Fruit fly (Drosophila melanogaster) whole organism, embryonic: ENCODE data around the gene CG33281.
A peak's percentile ranks its signal among the peaks of the same experiment; 100 is the strongest.

Source experiments
- BEAF-32 ChIP-seq: fragments of 200-800 bp; sonication (Bioruptor generic); optimal IDR thresholded peaks from 3 replicates; lab custom pipeline; 2017; ENCODE audit warnings: missing biosample characterization, missing genetic modification characterization, mild to moderate bottlenecking, moderate library complexity, missing genetic modification reagents
- CG11085 ChIP-seq: fragments of 200-800 bp; sonication (Bioruptor generic); IDR thresholded peaks from 2 replicates; pipeline ENCODE4 v1.3.6; 2022; ENCODE audit warnings: missing biosample characterization, missing genetic modification characterization
- CG11398 ChIP-seq: fragments of 200-800 bp; sonication (Bioruptor generic); optimal IDR thresholded peaks from 2 replicates; lab custom pipeline; 2016; ENCODE audit warnings: missing biosample characterization, missing genetic modification characterization
- CG12071 ChIP-seq: fragments of 200-800 bp; sonication (Bioruptor generic); optimal IDR thresholded peaks from 3 replicates; lab custom pipeline; 2018; ENCODE audit warnings: missing biosample characterization, mild to moderate bottlenecking, missing genetic modification characterization
- CG12104 ChIP-seq: fragments of 200-800 bp; sonication (Bioruptor generic); optimal IDR thresholded peaks from 3 replicates; lab custom pipeline; 2016; ENCODE audit warnings: missing biosample characterization, missing genetic modification characterization
- CG13624 ChIP-seq: fragments of 200-800 bp; sonication (Bioruptor generic); optimal IDR thresholded peaks from 2 replicates; lab custom pipeline; 2016; ENCODE audit warnings: missing biosample characterization, missing genetic modification characterization
- CG13894 ChIP-seq: fragments of 200-800 bp; sonication (Bioruptor generic); optimal IDR thresholded peaks from 3 replicates; lab custom pipeline; 2018; ENCODE audit warnings: missing biosample characterization, mild to moderate bottlenecking, missing genetic modification characterization, moderate library complexity
- CG14050 ChIP-seq: fragments of 200-800 bp; sonication (Bioruptor generic); IDR thresholded peaks from 3 replicates; pipeline ENCODE4 v1.3.6; 2022; ENCODE audit warnings: missing biosample characterization, missing genetic modification characterization
- CG1529 ChIP-seq: fragments of 200-800 bp; sonication (Bioruptor generic); optimal IDR thresholded peaks from 3 replicates; lab custom pipeline; 2018; ENCODE audit warnings: missing biosample characterization, missing genetic modification characterization
- CG1792 ChIP-seq: fragments of 200-800 bp; sonication (Bioruptor generic); optimal IDR thresholded peaks from 2 replicates; lab custom pipeline; 2016; ENCODE audit warnings: missing biosample characterization, missing genetic modification characterization
- CG1832 ChIP-seq: fragments of 200-800 bp; sonication (Bioruptor generic); optimal IDR thresholded peaks from 2 replicates; lab custom pipeline; 2017; ENCODE audit warnings: missing biosample characterization, mild to moderate bottlenecking, missing genetic modification characterization, inconsistent platforms
- CG31224 ChIP-seq: fragments of 200-800 bp; sonication (Bioruptor generic); IDR thresholded peaks from 2 replicates; pipeline ENCODE4 v1.3.6; 2022; ENCODE audit warnings: missing biosample characterization, missing genetic modification characterization
- CG31388 ChIP-seq: fragments of 200-800 bp; sonication (Bioruptor generic); optimal IDR thresholded peaks from 2 replicates; lab custom pipeline; 2016; ENCODE audit warnings: missing biosample characterization, missing genetic modification characterization
- CG3163 ChIP-seq: fragments of 200-800 bp; sonication (Bioruptor generic); optimal IDR thresholded peaks from 3 replicates; lab custom pipeline; 2016; ENCODE audit warnings: missing biosample characterization, missing genetic modification characterization
- CG4617 ChIP-seq: fragments of 200-800 bp; sonication (Bioruptor generic); optimal IDR thresholded peaks from 3 replicates; lab custom pipeline; 2016; ENCODE audit warnings: missing biosample characterization, missing genetic modification characterization, borderline replicate concordance
- CG8388 ChIP-seq: fragments of 200-800 bp; sonication (Bioruptor generic); optimal IDR thresholded peaks from 2 replicates; lab custom pipeline; 2019; ENCODE audit warnings: missing biosample characterization, mild to moderate bottlenecking, missing genetic modification characterization, moderate library complexity
- CG9215 ChIP-seq: fragments of 200-800 bp; sonication (Bioruptor generic); IDR thresholded peaks from 2 replicates; pipeline ENCODE4 v1.3.6; 2022; ENCODE audit warnings: missing biosample characterization, missing genetic modification characterization
- CG9609 ChIP-seq: fragments of 200-800 bp; sonication (Bioruptor generic); optimal IDR thresholded peaks from 3 replicates; lab custom pipeline; 2016; ENCODE audit warnings: missing biosample characterization, missing genetic modification characterization
- D19B ChIP-seq: fragments of 200-800 bp; sonication (Bioruptor generic); optimal IDR thresholded peaks from 2 replicates; lab custom pipeline; 2017; ENCODE audit warnings: missing biosample characterization, mild to moderate bottlenecking, missing genetic modification characterization
- Dip2 ChIP-seq: fragments of 200-800 bp; sonication (Bioruptor generic); IDR thresholded peaks from 2 replicates; pipeline ENCODE4 v1.3.6; 2022; ENCODE audit warnings: missing biosample characterization, missing genetic modification characterization
- Doc2 ChIP-seq: fragments of 200-800 bp; sonication (Bioruptor generic); IDR thresholded peaks from 2 replicates; pipeline ENCODE4 v1.3.6; 2022; ENCODE audit warnings: missing biosample characterization, missing genetic modification characterization
- Ets65A ChIP-seq: fragments of 200-800 bp; sonication (Bioruptor generic); peaks from one replicate; lab custom pipeline; 2016; ENCODE audit warnings: missing biosample characterization, missing genetic modification characterization
- HLH54F ChIP-seq: fragments of 200-800 bp; sonication (Bioruptor generic); optimal IDR thresholded peaks from 3 replicates; lab custom pipeline; 2016; ENCODE audit warnings: missing biosample characterization, missing genetic modification characterization
- MBD-R2 ChIP-seq: fragments of 200-800 bp; sonication (Bioruptor generic); IDR thresholded peaks from 2 replicates; pipeline ENCODE4 v1.3.6; 2022; ENCODE audit warnings: missing biosample characterization, missing genetic modification characterization
- PHDP ChIP-seq: fragments of 200-800 bp; sonication (Bioruptor generic); optimal IDR thresholded peaks from 3 replicates; lab custom pipeline; 2018; ENCODE audit warnings: missing biosample characterization, mild to moderate bottlenecking, missing genetic modification characterization, moderate library complexity
- Side ChIP-seq: fragments of 200-800 bp; sonication (Bioruptor generic); optimal IDR thresholded peaks from 2 replicates; lab custom pipeline; 2016; ENCODE audit warnings: missing biosample characterization, missing genetic modification characterization
- Six4 ChIP-seq: fragments of 200-800 bp; sonication (Bioruptor generic); optimal IDR thresholded peaks from 2 replicates; lab custom pipeline; 2016; ENCODE audit warnings: missing biosample characterization, missing genetic modification characterization
- Sox102F ChIP-seq: fragments of 200-800 bp; sonication (Bioruptor generic); optimal IDR thresholded peaks from 2 replicates; lab custom pipeline; 2018; ENCODE audit warnings: missing biosample characterization, mild to moderate bottlenecking, missing genetic modification characterization, moderate library complexity
- Taf1 ChIP-seq: fragments of 200-800 bp; sonication (Bioruptor generic); IDR thresholded peaks from 2 replicates; pipeline ENCODE4 v1.3.6; 2022; ENCODE audit warnings: missing biosample characterization, missing genetic modification characterization
- Trl ChIP-seq, 3 experiments: fragments of >200 bp in 2 of 3; fragments of 200-800 bp in 1 of 3; sonication (Bioruptor generic) in 1 of 3; optimal IDR thresholded peaks; 2 replicates in 1 of 3; 3 replicates in 2 of 3; lab custom pipeline; 2016 to 2017; ENCODE audit warnings: missing biosample characterization in 1 of 3, missing genetic modification characterization in 1 of 3
- ase ChIP-seq: fragments of 200-800 bp; sonication (Bioruptor generic); IDR thresholded peaks from 3 replicates; pipeline ENCODE4 v1.3.6; 2022; ENCODE audit warnings: missing biosample characterization, missing genetic modification characterization
- ato ChIP-seq: fragments of 200-800 bp; sonication (Bioruptor generic); IDR thresholded peaks from 2 replicates; pipeline ENCODE4 v1.3.6; 2022; ENCODE audit warnings: missing biosample characterization, missing genetic modification characterization; ENCODE audit not compliant: partially characterized antibody
- bbx ChIP-seq: fragments of 200-800 bp; sonication (Bioruptor generic); IDR thresholded peaks from 2 replicates; pipeline ENCODE4 v1.3.6; 2022; ENCODE audit warnings: missing biosample characterization, missing genetic modification characterization; ENCODE audit not compliant: partially characterized antibody
- br ChIP-seq: fragments of >200 bp; optimal IDR thresholded peaks from 2 replicates; lab custom pipeline; 2017
- cg ChIP-seq: fragments of 200-800 bp; sonication (Bioruptor generic); optimal IDR thresholded peaks from 3 replicates; lab custom pipeline; 2019; ENCODE audit warnings: missing biosample characterization, mild to moderate bottlenecking, missing genetic modification characterization, moderate library complexity
- crc ChIP-seq: fragments of 200-800 bp; sonication (Bioruptor generic); optimal IDR thresholded peaks from 2 replicates; lab custom pipeline; 2016; ENCODE audit warnings: missing biosample characterization, missing genetic modification characterization
- gro ChIP-seq: fragments of 200-800 bp; sonication (Bioruptor generic); optimal IDR thresholded peaks from 2 replicates; lab custom pipeline; 2016; ENCODE audit warnings: missing biosample characterization, missing genetic modification characterization
- hb ChIP-seq: fragments of 200-800 bp; sonication (Bioruptor generic); IDR thresholded peaks from 3 replicates; pipeline ENCODE4 v1.3.6; 2022; ENCODE audit warnings: missing biosample characterization, missing genetic modification characterization; ENCODE audit not compliant: partially characterized antibody
- mam ChIP-seq: fragments of 200-800 bp; sonication (Bioruptor generic); optimal IDR thresholded peaks from 3 replicates; lab custom pipeline; 2016; ENCODE audit warnings: missing biosample characterization, missing genetic modification characterization
- pb ChIP-seq: fragments of 200-800 bp; sonication (Bioruptor generic); optimal IDR thresholded peaks from 3 replicates; lab custom pipeline; 2016; ENCODE audit warnings: missing biosample characterization, missing genetic modification characterization
- pita ChIP-seq: fragments of 200-800 bp; sonication (Bioruptor generic); optimal IDR thresholded peaks from 2 replicates; lab custom pipeline; 2017; ENCODE audit warnings: missing biosample characterization, mild to moderate bottlenecking, missing genetic modification characterization
- sim ChIP-seq: fragments of 200-800 bp; sonication (Bioruptor generic); IDR thresholded peaks from 2 replicates; pipeline ENCODE4 v1.3.6; 2022; ENCODE audit warnings: missing biosample characterization, missing genetic modification characterization
- sna ChIP-seq: fragments of 200-800 bp; sonication (Bioruptor generic); IDR thresholded peaks from 2 replicates; pipeline ENCODE4 v1.3.6; 2022; ENCODE audit warnings: missing biosample characterization, missing genetic modification characterization; ENCODE audit not compliant: partially characterized antibody
- stc ChIP-seq: fragments of 200-800 bp; sonication (Bioruptor generic); IDR thresholded peaks from 2 replicates; pipeline ENCODE4 v1.3.6; 2022; ENCODE audit warnings: missing biosample characterization, missing genetic modification characterization
- tap ChIP-seq: fragments of 200-800 bp; optimal IDR thresholded peaks from 3 replicates; lab custom pipeline; 2019; ENCODE audit warnings: missing biosample characterization, mild to moderate bottlenecking, missing genetic modification characterization, moderate library complexity
- wek ChIP-seq: fragments of 200-800 bp; sonication (Bioruptor generic); optimal IDR thresholded peaks from 3 replicates; lab custom pipeline; 2018; ENCODE audit warnings: missing biosample characterization, mild to moderate bottlenecking, missing genetic modification characterization, moderate library complexity

The CG33281 gene

DNA sequence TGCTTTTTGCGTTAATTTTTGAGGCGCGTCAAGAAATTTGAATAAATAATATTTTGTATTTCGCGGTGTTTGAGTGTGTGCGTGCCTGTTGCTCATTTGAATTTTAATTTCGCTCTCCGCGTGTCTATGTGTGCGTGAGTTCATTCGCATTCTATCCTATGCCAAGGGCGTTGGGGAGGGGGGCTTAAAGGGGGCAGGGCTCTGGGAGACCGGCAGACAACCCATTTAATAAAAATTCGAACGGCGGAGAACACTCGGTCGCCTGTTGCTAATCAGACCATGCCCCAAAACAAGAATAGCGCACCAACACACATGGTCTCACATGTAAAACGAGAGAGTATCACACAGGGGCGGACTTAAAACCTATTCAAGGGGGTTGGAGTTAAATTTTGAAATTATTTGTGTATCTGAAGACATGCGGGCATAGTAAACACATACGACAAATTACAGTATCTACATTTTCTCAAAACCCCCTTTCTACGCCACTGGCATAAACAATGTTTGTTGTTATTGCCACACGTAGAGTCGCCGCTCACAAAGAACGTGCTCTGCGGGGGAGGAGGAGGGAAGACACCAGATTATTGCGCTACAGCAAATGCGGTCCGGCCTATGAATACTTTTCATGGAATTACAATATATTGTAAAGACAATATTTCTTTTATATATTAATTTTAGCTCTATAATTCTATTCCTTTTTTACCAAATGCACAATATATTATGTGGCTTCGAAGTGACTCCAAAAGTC, 22.1 kb upstream of the CG33281 start (continued):
- TF ChIP-seq Doc2 (GFP tag; lab: Robert Waterston, UW) (peak; percentile 97), sna (peak; percentile 37; the same call in 1 of the 2 replicates), Trl (optimal IDR thresholded peaks at IDR 0.05; lab: Kevin White, UChicago) (peak; percentile 21 to 70), Trl (GFP tag; optimal IDR thresholded peaks at IDR 0.05; lab: Kevin White, UChicago) (peak; percentile 100), CG9609 (peak; percentile 100), D19B (GFP tag; lab: Kevin White, UChicago) (peak; percentile 98), Taf1 (GFP tag; lab: Robert Waterston, UW) (peak; percentile 99), CG31388 (GFP tag; lab: Kevin White, UChicago) (peak; percentile 99), CG1832 (no peak), pb (GFP tag; lab: Kevin White, UChicago) (peak; percentile 100), CG11085 (GFP tag; lab: Robert Waterston, UW) (peak; percentile 99), CG3163 (GFP tag; lab: Kevin White, UChicago) (peak; percentile 96), CG14050 (GFP tag; lab: Robert Waterston, UW) (peak; percentile 99), CG13894 (peak; percentile 100), CG8388 (GFP tag; lab: Kevin White, UChicago) (peak; percentile 99), stc (GFP tag; lab: Robert Waterston, UW) (peak; percentile 98), gro (GFP tag; lab: Kevin White, UChicago) (peak; percentile 100), hb (GFP tag; lab: Robert Waterston, UW) (no peak), MBD-R2 (peak; percentile 100), tap (peak; percentile 99), br (lab: Kevin White, UChicago) (no peak), CG12104 (peak; percentile 99), cg (GFP tag; lab: Kevin White, UChicago) (peak; percentile 81), Sox102F (GFP tag; lab: Kevin White, UChicago) (peak; percentile 100), Ets65A (peak; percentile 100), CG4617 (GFP tag; lab: Kevin White, UChicago) (peak; percentile 100), CG31224 (GFP tag; lab: Robert Waterston, UW) (peak; percentile 98), Side (GFP tag; lab: Kevin White, UChicago) (peak; percentile 100), CG11398 (GFP tag; lab: Kevin White, UChicago) (peak; percentile 99), CG1792 (GFP tag; lab: Kevin White, UChicago) (peak; percentile 99), wek (GFP tag; lab: Kevin White, UChicago) (peak; percentile 97), Six4 (GFP tag; lab: Kevin White, UChicago) (peak; percentile 100), CG9215 (GFP tag; lab: Robert Waterston, UW) (peak; percentile 99), PHDP (tag; lab: Kevin White, UChicago) (peak; percentile 100), bbx (GFP tag; lab: Robert Waterston, UW) (no peak), sim (GFP tag; lab: Robert Waterston, UW) (peak; percentile 96), CG13624 (GFP tag; lab: Kevin White, UChicago) (peak; percentile 100), Dip2 (GFP tag; lab: Robert Waterston, UW) (peak; percentile 77), ase (peak; percentile 98), CG1529 (GFP tag; lab: Kevin White, UChicago) (peak; percentile 100), crc (peak; percentile 99), ato (no peak), BEAF-32 (GFP tag; lab: Kevin White, UChicago) (peak; percentile 45), HLH54F (peak; percentile 100), mam (GFP tag; lab: Kevin White, UChicago) (peak; percentile 100), CG12071 (GFP tag; lab: Kevin White, UChicago) (peak; percentile 100), pita (GFP tag; lab: Kevin White, UChicago) (no peak)
